Worm (Caenorhabditis elegans) whole organism, late embryonic: Measurements from ENCODE around the gene lips-17.

ENCODE experiments used
- Y22D7AL.16 ChIP-seq: sonication (generic microtip); optimal IDR thresholded peaks from 2 replicates; lab custom pipeline; 2016; ENCODE audit warnings: missing genetic modification characterization, missing compliant biosample characterization
- fkh-10 ChIP-seq: fragments of 150-350 bp; optimal IDR thresholded peaks from 2 replicates; lab custom pipeline; 2014; ENCODE audit warnings: missing biosample characterization, missing genetic modification reagents, missing genetic modification characterization
- npax-4 ChIP-seq: sonication (generic microtip); optimal IDR thresholded peaks from 2 replicates; lab custom pipeline; 2016; ENCODE audit warnings: missing genetic modification characterization, missing compliant biosample characterization
- pha-4 ChIP-seq: fragments of 150-350 bp; optimal IDR thresholded peaks from 2 replicates; lab custom pipeline; 2018; ENCODE audit warnings: missing biosample characterization, missing genetic modification reagents, missing genetic modification characterization
- unc-55 ChIP-seq: sonication (generic microtip); optimal IDR thresholded peaks from 2 replicates; lab custom pipeline; 2017; ENCODE audit warnings: missing biosample characterization, missing genetic modification reagents, missing genetic modification characterization

- no peak for TF ChIP-seq pha-4
- no peak for TF ChIP-seq unc-55 (GFP tag; lab: Kevin White, UChicago)
- TF ChIP-seq npax-4 (tag; lab: Kevin White, UChicago) = no peak
- TF ChIP-seq Y22D7AL.16 = no peak
- no peak for TF ChIP-seq fkh-10 (GFP tag; lab: Kevin White, UChicago)
Measured at ce11 chrII:7561494-7561893, 46.6 kb upstream of the lips-17 start, which contains the start of the genes ZK1290.11 and ZK1290.1.
